Worm (Caenorhabditis elegans) whole organism, early embryonic: Measurements from ENCODE around the gene F10G7.12.

ENCODE experiments used
- aly-1 ChIP-seq: sonication (generic microtip); optimal IDR thresholded peaks from 2 replicates; lab custom pipeline; 2016; ENCODE audit warnings: missing genetic modification characterization, missing compliant biosample characterization
- ama-1 ChIP-seq: fragments of 150-350 bp; optimal IDR thresholded peaks from 2 replicates; lab custom pipeline; 2014
- flt-1 ChIP-seq: fragments of 200-800 bp; sonication (Bioruptor generic); IDR thresholded peaks from 2 replicates; pipeline ENCODE4 v1.3.6; 2022; ENCODE audit warnings: missing genetic modification characterization, missing compliant biosample characterization
- hmbx-1 ChIP-seq: sonication (generic microtip); optimal IDR thresholded peaks from 2 replicates; lab custom pipeline; 2016; ENCODE audit warnings: mild to moderate bottlenecking, missing genetic modification characterization, missing compliant biosample characterization
- hmg-4 ChIP-seq: fragments of 200-800 bp; sonication (Bioruptor generic); optimal IDR thresholded peaks from 2 replicates; lab custom pipeline; 2018; ENCODE audit warnings: mild to moderate bottlenecking, missing genetic modification characterization, missing compliant biosample characterization
- scrt-1 ChIP-seq: fragments of 200-800 bp; sonication (Bioruptor generic); IDR thresholded peaks from 2 replicates; pipeline ENCODE4 v1.3.6; 2022; ENCODE audit warnings: missing genetic modification characterization, missing compliant biosample characterization

ce11 chrII:4726750-4727384, 37.3 kb downstream of the F10G7.12 start:
- TF ChIP-seq aly-1 (tag; lab: Kevin White, UChicago) = no peak
- no peak for TF ChIP-seq ama-1 (lab: Kevin White, UChicago)
- no peak for TF ChIP-seq scrt-1 (GFP tag; lab: Robert Waterston, UW)
- no peak for TF ChIP-seq hmbx-1 (tag; lab: Kevin White, UChicago)
- no peak for TF ChIP-seq flt-1 (GFP tag; lab: Robert Waterston, UW)
- TF ChIP-seq hmg-4 = no peak
